Worm (Caenorhabditis elegans) whole organism, young adult: ENCODE data around the gene ZK1127.12.

ENCODE experiments used
- B0336.3 ChIP-seq: fragments of 200-800 bp; sonication (Bioruptor generic); IDR thresholded peaks from 2 replicates; pipeline ENCODE4 v1.3.6; 2022; ENCODE audit warnings: missing genetic modification characterization, missing compliant biosample characterization
- C06A6.2 ChIP-seq: fragments of 200-800 bp; sonication (Bioruptor generic); conservative IDR thresholded peaks from 2 replicates; pipeline ENCODE4 v1.3.6; 2022; ENCODE audit warnings: missing genetic modification characterization, missing compliant biosample characterization
- D2030.7 ChIP-seq: fragments of 200-800 bp; sonication (Bioruptor generic); IDR thresholded peaks from 2 replicates; pipeline ENCODE4 v1.3.6; 2022; ENCODE audit warnings: missing genetic modification reagents, missing genetic modification characterization, missing compliant biosample characterization
- F55B11.4 ChIP-seq: sonication (generic microtip); optimal IDR thresholded peaks from 2 replicates; lab custom pipeline; 2016; ENCODE audit warnings: missing compliant biosample characterization, missing genetic modification characterization, borderline replicate concordance; ENCODE audit not compliant: insufficient read depth
- Y53F4B.3 ChIP-seq: fragments of 200-800 bp; sonication (Bioruptor generic); IDR thresholded peaks from 2 replicates; pipeline ENCODE4 v1.3.6; 2022; ENCODE audit warnings: missing genetic modification reagents, missing genetic modification characterization, missing compliant biosample characterization
- Y53G8AR.9 ChIP-seq: fragments of 200-800 bp; sonication (Bioruptor generic); conservative IDR thresholded peaks from 2 replicates; pipeline ENCODE4 v1.3.6; 2022; ENCODE audit warnings: missing genetic modification reagents, missing genetic modification characterization, missing compliant biosample characterization
- Y56A3A.18 ChIP-seq: fragments of 200-800 bp; sonication (Bioruptor generic); IDR thresholded peaks from 2 replicates; pipeline ENCODE4 v1.3.6; 2022; ENCODE audit warnings: missing genetic modification reagents, missing genetic modification characterization, missing compliant biosample characterization
- Y95B8A.8 ChIP-seq: fragments of 200-800 bp; sonication (Bioruptor generic); IDR thresholded peaks from 2 replicates; pipeline ENCODE4 v1.3.6; 2022; ENCODE audit warnings: missing genetic modification reagents, missing genetic modification characterization, missing compliant biosample characterization
- ama-1 ChIP-seq, 3 experiments: fragments of 150-350 bp in 1 of 3; sonication (generic microtip) in 2 of 3; optimal IDR thresholded peaks; 2 replicates each; lab custom pipeline; 2014 to 2018; ENCODE audit warnings: missing biosample characterization in 2 of 3, missing genetic modification characterization in 2 of 3, missing genetic modification reagents in 2 of 3
- atf-7 ChIP-seq: sonication (generic microtip); optimal IDR thresholded peaks from 2 replicates; lab custom pipeline; 2017; ENCODE audit warnings: mild to moderate bottlenecking, missing genetic modification characterization, missing compliant biosample characterization
- attf-5 ChIP-seq: fragments of 200-800 bp; sonication (Bioruptor generic); optimal IDR thresholded peaks from 2 replicates; lab custom pipeline; 2018; ENCODE audit warnings: mild to moderate bottlenecking, missing genetic modification characterization, missing compliant biosample characterization
- bed-1 ChIP-seq: fragments of 200-800 bp; sonication (Bioruptor generic); IDR thresholded peaks from 2 replicates; pipeline ENCODE4 v1.3.6; 2022; ENCODE audit warnings: missing genetic modification reagents, missing genetic modification characterization, missing compliant biosample characterization
- cebp-1 ChIP-seq, 2 experiments: fragments of 200-800 bp in 1 of 2; sonication (Bioruptor generic) in 1 of 2; sonication (generic microtip) in 1 of 2; IDR thresholded peaks in 1 of 2; optimal IDR thresholded peaks in 1 of 2; 2 replicates each; pipeline versions ENCODE4 v1.3.6 to Lab custom; 2017 to 2022; ENCODE audit warnings: missing compliant biosample characterization in 2 of 2, missing genetic modification characterization in 2 of 2, mild to moderate bottlenecking in 1 of 2, missing genetic modification reagents in 1 of 2, moderate library complexity in 1 of 2
- chd-7 ChIP-seq: sonication (generic microtip); optimal IDR thresholded peaks from 2 replicates; lab custom pipeline; 2016; ENCODE audit warnings: mild to moderate bottlenecking, missing genetic modification characterization, moderate library complexity, missing compliant biosample characterization
- die-1 ChIP-seq: sonication (generic microtip); optimal IDR thresholded peaks from 2 replicates; lab custom pipeline; 2016; ENCODE audit warnings: missing genotype, mild to moderate bottlenecking, missing genetic modification characterization, missing compliant biosample characterization
- dox-1 ChIP-seq: fragments of 200-800 bp; sonication (Bioruptor generic); IDR thresholded peaks from 2 replicates; pipeline ENCODE4 v1.3.6; 2022; ENCODE audit warnings: missing genetic modification reagents, missing genetic modification characterization, missing compliant biosample characterization
- egl-44 ChIP-seq: fragments of 200-800 bp; sonication (Bioruptor generic); IDR thresholded peaks from 2 replicates; pipeline ENCODE4 v1.3.6; 2022; ENCODE audit warnings: missing genetic modification reagents, missing genetic modification characterization, missing compliant biosample characterization
- him-1 ChIP-seq: sonication (generic microtip); optimal IDR thresholded peaks from 2 replicates; lab custom pipeline; 2016; ENCODE audit warnings: missing genotype, missing genetic modification reagents, missing genetic modification characterization, missing compliant biosample characterization
- let-526 ChIP-seq: fragments of 200-800 bp; sonication (Bioruptor generic); IDR thresholded peaks from 2 replicates; pipeline ENCODE4 v1.3.6; 2022; ENCODE audit warnings: missing genetic modification reagents, missing genetic modification characterization, missing compliant biosample characterization
- let-607 ChIP-seq, 2 experiments: fragments of 200-800 bp in 1 of 2; sonication (Bioruptor generic) in 1 of 2; sonication (generic microtip) in 1 of 2; optimal IDR thresholded peaks; 2 replicates each; lab custom pipeline; 2016 to 2018; ENCODE audit warnings: mild to moderate bottlenecking in 2 of 2, missing compliant biosample characterization in 2 of 2, missing genetic modification characterization in 2 of 2, moderate library complexity in 2 of 2, missing genotype in 1 of 2
- lin-26 ChIP-seq: fragments of 200-800 bp; sonication (Bioruptor generic); IDR thresholded peaks from 2 replicates; pipeline ENCODE4 v1.3.6; 2022; ENCODE audit warnings: missing genetic modification reagents, missing genetic modification characterization, missing compliant biosample characterization
- lin-35 ChIP-seq, 3 experiments: fragments of 150-350 bp in 2 of 3; sonication (generic microtip) in 1 of 3; optimal IDR thresholded peaks; 2 replicates each; lab custom pipeline; 2014 to 2018; ENCODE audit warnings: missing biosample characterization in 3 of 3, missing genetic modification characterization in 3 of 3, missing genetic modification reagents in 3 of 3
- lin-40 ChIP-seq: sonication (generic microtip); optimal IDR thresholded peaks from 2 replicates; lab custom pipeline; 2016; ENCODE audit warnings: missing genetic modification characterization, mild to moderate bottlenecking, missing compliant biosample characterization, missing genotype, missing genetic modification reagents
- lin-54 ChIP-seq: fragments of 200-800 bp; sonication (Bioruptor generic); optimal IDR thresholded peaks from 2 replicates; lab custom pipeline; 2018; ENCODE audit warnings: mild to moderate bottlenecking, missing genetic modification characterization, missing compliant biosample characterization
- lir-1 ChIP-seq: fragments of 200-800 bp; sonication (Bioruptor generic); conservative IDR thresholded peaks from 2 replicates; pipeline ENCODE4 v1.3.6; 2022; ENCODE audit warnings: missing genetic modification reagents, missing genetic modification characterization, missing compliant biosample characterization
- madf-10 ChIP-seq: sonication (generic microtip); optimal IDR thresholded peaks from 2 replicates; lab custom pipeline; 2016; ENCODE audit warnings: mild to moderate bottlenecking, missing genetic modification characterization, missing compliant biosample characterization
- mcd-1 ChIP-seq: fragments of 200-800 bp; sonication (Bioruptor generic); IDR thresholded peaks from 2 replicates; pipeline ENCODE4 v1.3.6; 2022; ENCODE audit warnings: missing genetic modification reagents, missing genetic modification characterization, missing compliant biosample characterization
- mxl-1 ChIP-seq: sonication (generic microtip); optimal IDR thresholded peaks from 2 replicates; lab custom pipeline; 2016; ENCODE audit warnings: missing genetic modification characterization, missing compliant biosample characterization
- nfyb-1 ChIP-seq: fragments of 200-800 bp; sonication (Bioruptor generic); IDR thresholded peaks from 2 replicates; pipeline ENCODE4 v1.3.6; 2022; ENCODE audit warnings: missing genetic modification reagents, missing genetic modification characterization, missing compliant biosample characterization
- nhr-80 ChIP-seq: sonication (generic microtip); optimal IDR thresholded peaks from 2 replicates; lab custom pipeline; 2016; ENCODE audit warnings: missing genetic modification characterization, missing compliant biosample characterization
- pbrm-1 ChIP-seq: fragments of 200-800 bp; sonication (Bioruptor generic); IDR thresholded peaks from 2 replicates; pipeline ENCODE4 v1.3.6; 2022; ENCODE audit warnings: missing genetic modification reagents, missing genetic modification characterization, missing compliant biosample characterization
- snpc-4 ChIP-seq, 5 experiments: fragments of 150-350 bp in 1 of 5; sonication (generic microtip) in 4 of 5; optimal IDR thresholded peaks; 2 replicates each; lab custom pipeline; 2014 to 2018; ENCODE audit warnings: missing genetic modification characterization in 5 of 5, missing biosample characterization in 3 of 5, antibody characterized with exemption in 2 of 5, mild to moderate bottlenecking in 2 of 5, missing compliant biosample characterization in 2 of 5, missing genotype in 2 of 5, moderate library complexity in 2 of 5, missing genetic modification reagents in 1 of 5
- somi-1 ChIP-seq: fragments of 200-800 bp; sonication (Bioruptor generic); optimal IDR thresholded peaks from 2 replicates; lab custom pipeline; 2018; ENCODE audit warnings: mild to moderate bottlenecking, missing genetic modification characterization, missing compliant biosample characterization
- sptf-2 ChIP-seq: fragments of 200-800 bp; sonication (Bioruptor generic); optimal IDR thresholded peaks from 2 replicates; lab custom pipeline; 2018; ENCODE audit warnings: mild to moderate bottlenecking, missing genetic modification characterization, missing compliant biosample characterization
- tbp1 ChIP-seq: fragments of 200-800 bp; sonication (Bioruptor generic); optimal IDR thresholded peaks from 2 replicates; lab custom pipeline; 2018; ENCODE audit warnings: mild to moderate bottlenecking, missing genetic modification characterization, missing compliant biosample characterization
- unc-62 ChIP-seq: fragments of 150-350 bp; optimal IDR thresholded peaks from 2 replicates; lab custom pipeline; 2014; ENCODE audit warnings: missing biosample characterization, missing genetic modification reagents, missing genetic modification characterization
- xnd-1 ChIP-seq: sonication (generic microtip); optimal IDR thresholded peaks from 2 replicates; lab custom pipeline; 2016; ENCODE audit warnings: missing genotype, missing genetic modification reagents, missing genetic modification characterization, missing compliant biosample characterization
- ztf-22 ChIP-seq: fragments of 200-800 bp; sonication (Bioruptor generic); optimal IDR thresholded peaks from 2 replicates; lab custom pipeline; 2018; ENCODE audit warnings: mild to moderate bottlenecking, missing genetic modification characterization, moderate library complexity, missing compliant biosample characterization
- ztf-26 ChIP-seq: sonication (generic microtip); optimal IDR thresholded peaks from 2 replicates; lab custom pipeline; 2017; ENCODE audit warnings: missing genetic modification characterization, missing compliant biosample characterization

The ZK1127.12 gene

ce11 chrII:7056328-7056727 is 4.5 kb downstream of the ZK1127.12 start:
- TF ChIP-seq egl-44 (GFP tag; lab: Robert Waterston, UW) (0 out of 2 replicates have a peak, but pooled peaks have one; percentile 17), him-1 (tag; lab: Kevin White, UChicago) (peak; percentile 28), mcd-1 (GFP tag; lab: Robert Waterston, UW) (0 out of 2 replicates have a peak, but pooled peaks have one; percentile 12), bed-1 (GFP tag; lab: Robert Waterston, UW) (no peak)
- TF ChIP-seq, all 124 proteins: peak for 3

- TF ChIP-seq unc-62 (GFP tag; lab: Kevin White, UChicago) (no peak), xnd-1 (tag; lab: Kevin White, UChicago) (no peak), chd-7 (tag; lab: Kevin White, UChicago) (no peak), nhr-80 (tag; lab: Kevin White, UChicago) (peak; percentile 8), bed-1 (GFP tag; lab: Robert Waterston, UW) (no peak), mxl-1 (tag; lab: Kevin White, UChicago) (no peak), F55B11.4 (tag; lab: Kevin White, UChicago) (no peak)
These were observed 6.0 kb downstream of the ZK1127.12 start, which contains the start of gene cth-2 for ce11 chrII:7057860-7058259. Gene cth-2 (minus strand): TSS chrII:7057960.

DNA sequence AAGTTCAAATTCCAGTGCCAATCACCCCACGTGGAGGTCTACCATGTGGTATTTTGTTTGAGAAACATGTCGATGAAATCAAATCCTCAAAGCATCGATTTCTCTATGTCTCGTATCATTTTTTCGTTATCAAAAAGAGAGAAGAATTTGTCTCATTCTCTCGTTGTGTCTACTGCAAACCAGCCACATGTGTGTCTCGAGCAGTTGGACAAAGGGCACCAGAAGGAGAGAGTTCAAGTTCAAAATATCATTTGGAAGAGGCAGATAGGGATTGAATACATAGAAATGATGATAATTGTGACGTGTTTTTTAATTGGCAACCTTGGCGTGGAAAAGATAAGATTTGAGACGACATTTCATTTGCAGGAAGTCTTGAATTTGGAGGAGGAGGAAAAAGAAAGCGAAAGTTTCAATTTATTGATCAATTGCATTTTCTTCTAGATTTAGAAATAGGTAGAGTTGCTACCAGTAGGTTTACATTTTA is 7.4 kb downstream of the ZK1127.12 start:
- TF ChIP-seq lir-1 (GFP tag; lab: Robert Waterston, UW) (no peak), D2030.7 (no peak), let-526 (GFP tag; lab: Robert Waterston, UW) (0 out of 2 replicates have a peak, but pooled peaks have one; percentile 21), somi-1 (GFP tag; lab: Kevin White, UChicago) (peak; percentile 62), Y56A3A.18 (GFP tag; lab: Robert Waterston, UW) (0 out of 2 replicates have a peak, but pooled peaks have one; percentile 36), lin-35 (GFP tag; optimal IDR thresholded peaks at IDR 0.05; lab: Kevin White, UChicago) (peak in 1 of 3 experiments; percentile 39), let-607 (tag; optimal IDR thresholded peaks at IDR 0.05; lab: Kevin White, UChicago) (peak in 1 of 2 experiments; percentile 36), Y95B8A.8 (no peak), die-1 (tag; lab: Kevin White, UChicago) (peak; percentile 3), lin-40 (tag; lab: Kevin White, UChicago) (peak; percentile 43), lin-26 (GFP tag; lab: Robert Waterston, UW) (0 out of 2 replicates have a peak, but pooled peaks have one; percentile 53), ztf-26 (peak; percentile 36), lin-54 (peak; percentile 29), F55B11.4 (tag; lab: Kevin White, UChicago) (no peak), nhr-80 (tag; lab: Kevin White, UChicago) (peak; percentile 70), attf-5 (GFP tag; lab: Kevin White, UChicago) (peak; percentile 62), cebp-1 (GFP tag; IDR thresholded peaks at IDR 0.05; lab: Robert Waterston, UW) (no peak), cebp-1 (tag; optimal IDR thresholded peaks at IDR 0.05; lab: Kevin White, UChicago) (peak; percentile 55), pbrm-1 (GFP tag; lab: Robert Waterston, UW) (peak; percentile 53; the same call in 1 of the 2 replicates)

DNA sequence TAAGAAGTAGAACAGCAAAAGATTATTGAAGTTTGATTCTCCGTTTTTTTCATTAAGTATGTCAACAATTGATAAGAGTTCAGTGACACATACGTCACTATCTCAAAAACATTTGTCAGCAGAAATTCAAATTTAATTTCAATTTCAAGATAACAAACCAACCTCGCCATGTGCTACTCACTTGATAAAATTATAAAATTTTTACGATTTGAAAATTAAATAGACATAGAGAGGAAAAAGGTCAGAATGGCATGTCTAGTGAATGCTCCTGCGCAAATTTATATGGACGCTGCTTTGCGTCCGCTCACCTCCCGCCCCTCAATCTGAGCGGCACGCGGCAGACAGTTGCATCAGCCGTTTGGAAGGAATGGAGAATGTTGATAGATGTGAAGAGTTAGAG is 8.3 kb downstream of the ZK1127.12 start:
- TF ChIP-seq Y53F4B.3 (no peak), atf-7 (tag; lab: Kevin White, UChicago) (peak; percentile 89), cebp-1 (GFP tag; IDR thresholded peaks at IDR 0.05; lab: Robert Waterston, UW) (no peak), cebp-1 (tag; optimal IDR thresholded peaks at IDR 0.05; lab: Kevin White, UChicago) (peak; percentile 41), ama-1 (optimal IDR thresholded peaks at IDR 0.05; lab: Kevin White, UChicago) (no peak), ama-1 (GFP tag; optimal IDR thresholded peaks at IDR 0.05; lab: Kevin White, UChicago) (no peak), Y53G8AR.9 (GFP tag; lab: Robert Waterston, UW) (no peak), B0336.3 (GFP tag; lab: Robert Waterston, UW) (0 out of 2 replicates have a peak, but pooled peaks have one; percentile 44), nfyb-1 (0 out of 2 replicates have a peak, but pooled peaks have one; percentile 47), C06A6.2 (GFP tag; lab: Robert Waterston, UW) (peak; percentile 39; the same call in 1 of the 2 replicates), egl-44 (GFP tag; lab: Robert Waterston, UW) (no peak), chd-7 (tag; lab: Kevin White, UChicago) (peak; percentile 30), nhr-80 (tag; lab: Kevin White, UChicago) (peak; percentile 98), ztf-22 (GFP tag; lab: Kevin White, UChicago) (peak; percentile 79), dox-1 (peak; percentile 55; the same call in 1 of the 2 replicates), sptf-2 (GFP tag; lab: Kevin White, UChicago) (no peak), snpc-4 (GFP tag; optimal IDR thresholded peaks at IDR 0.05; lab: Kevin White, UChicago) (no peak), snpc-4 (tag; optimal IDR thresholded peaks at IDR 0.05; lab: Kevin White, UChicago) (peak in 2 of 4 experiments; percentile 10 to 13), unc-62 (GFP tag; lab: Kevin White, UChicago) (no peak), let-607 (tag; optimal IDR thresholded peaks at IDR 0.05; lab: Kevin White, UChicago) (peak in 1 of 2 experiments; percentile 85), tbp1 (GFP tag; lab: Kevin White, UChicago) (peak; percentile 32), madf-10 (tag; lab: Kevin White, UChicago) (peak; percentile 21)
